Worm (Caenorhabditis elegans): ENCODE data around the gene fipr-16.

fipr-16 gene

DNA sequence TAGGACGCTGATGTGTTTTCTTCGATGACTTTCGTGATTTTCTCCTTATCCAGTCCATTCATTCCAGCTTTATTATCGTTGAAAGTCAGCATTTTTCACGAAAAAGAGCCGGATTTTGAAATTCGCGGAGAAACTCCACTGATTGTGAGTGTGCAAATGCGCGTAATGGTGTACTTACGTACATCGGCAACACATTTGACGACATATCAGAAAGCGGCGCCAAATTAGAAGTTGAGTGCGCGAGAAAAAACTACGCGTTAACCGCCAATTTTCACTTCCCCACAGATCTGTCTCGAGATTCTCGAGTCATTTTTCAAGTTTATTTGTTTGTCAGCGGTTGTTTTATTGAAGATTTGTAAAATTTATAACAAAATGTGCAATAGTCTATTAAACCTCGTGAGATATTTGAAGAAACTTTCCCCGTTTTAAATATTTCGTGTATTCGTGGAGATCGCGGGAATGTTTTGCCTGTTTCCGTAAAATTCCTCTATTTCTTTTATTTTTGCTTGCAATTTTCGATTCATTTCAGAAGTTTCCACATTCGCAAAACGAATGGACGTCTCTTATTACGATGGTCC lies 37.7 kb upstream of the fipr-16 start, which contains the start of the genes polk-1 and gpr-1 (continued):
- TF ChIP-seq mcd-1 (GFP tag; IDR thresholded peaks at IDR 0.05), result peak; percentile 57
- TF ChIP-seq madf-6 (GFP tag; IDR thresholded peaks at IDR 0.05), result peak; percentile 95
- TF ChIP-seq lin-35 (GFP tag; optimal IDR thresholded peaks at IDR 0.05), result peak in 1 of 3 experiments; percentile 65
- TF ChIP-seq hmg-1.2 (GFP tag; IDR thresholded peaks at IDR 0.05), result no peak; the same call in 1 of the 2 replicates
- TF ChIP-seq F33H1.4 (GFP tag; IDR thresholded peaks at IDR 0.05), result peak; percentile 69
- no peak for TF ChIP-seq mes-4 (tag; optimal IDR thresholded peaks at IDR 0.05)
- TF ChIP-seq attf-3 (GFP tag; conservative IDR thresholded peaks at IDR 0.05), result peak; percentile 53; the same call in 1 of the 2 replicates
- peak; percentile 87 for TF ChIP-seq madf-8 (GFP tag; conservative IDR thresholded peaks at IDR 0.05)
- no peak for TF ChIP-seq hlh-12 (tag; optimal IDR thresholded peaks at IDR 0.05)
- peak; percentile 63 for TF ChIP-seq snpc-3.4 (tag; optimal IDR thresholded peaks at IDR 0.05)
- TF ChIP-seq nhr-27 (tag; optimal IDR thresholded peaks at IDR 0.05), result no peak

ce11 chrIII:8625125-8625524 lies 34.3 kb upstream of the fipr-16 start:
- TF ChIP-seq ama-1 (optimal IDR thresholded peaks at IDR 0.05) (no peak), ama-1 (GFP tag; optimal IDR thresholded peaks at IDR 0.05) (no peak), F57A8.1 (GFP tag; optimal IDR thresholded peaks at IDR 0.05) (no peak), egl-18 (GFP tag; IDR thresholded peaks at IDR 0.05) (no peak), nfya-2 (GFP tag; IDR thresholded peaks at IDR 0.05) (no peak), egl-44 (GFP tag; IDR thresholded peaks at IDR 0.05) (no peak), die-1 (tag; optimal IDR thresholded peaks at IDR 0.05) (no peak), ekl-4 (GFP tag; IDR thresholded peaks at IDR 0.05) (no peak), dox-1 (GFP tag; IDR thresholded peaks at IDR 0.05) (no peak), ztf-18 (tag; optimal IDR thresholded peaks at IDR 0.05) (no peak), sea-2 (GFP tag; IDR thresholded peaks at IDR 0.05) (no peak), nhr-90 (tag; optimal IDR thresholded peaks at IDR 0.05) (no peak), dpl-1 (GFP tag; optimal IDR thresholded peaks at IDR 0.05) (no peak)

DNA sequence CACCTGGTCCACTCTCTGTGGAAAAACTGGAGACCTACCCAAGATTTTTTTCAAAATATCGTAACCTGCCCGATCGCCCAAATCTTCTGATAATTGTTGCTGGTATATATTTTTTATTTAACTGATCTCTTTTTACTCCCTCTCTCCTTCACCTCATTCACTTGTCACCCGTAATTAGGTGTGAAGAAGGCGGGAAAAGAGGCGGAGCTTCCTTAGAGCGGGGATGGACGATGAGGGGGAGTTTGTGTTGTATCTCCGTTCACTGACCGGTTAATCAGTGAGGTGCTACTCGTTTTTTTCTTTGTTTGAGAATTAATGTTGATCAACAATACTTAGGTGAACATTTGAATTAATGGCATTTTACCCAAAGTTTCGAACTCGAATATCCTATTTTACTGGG lies 31.7 kb upstream of the fipr-16 start, which contains the start of gene ceh-16:
Gene ceh-16, plus strand, starts transcription at position 301 of the 400 bp plus-strand sequence.
- TF ChIP-seq ztf-6 (GFP tag; IDR thresholded peaks at IDR 0.05), result no peak
- TF ChIP-seq nfya-2 (GFP tag; IDR thresholded peaks at IDR 0.05), result no peak
- TF ChIP-seq C06A6.2 (GFP tag; conservative IDR thresholded peaks at IDR 0.05), result no peak
- no peak for TF ChIP-seq dox-1 (GFP tag; IDR thresholded peaks at IDR 0.05)
- no peak for TF ChIP-seq let-526 (GFP tag; IDR thresholded peaks at IDR 0.05)
- no peak for TF ChIP-seq Y53F4B.3 (GFP tag; IDR thresholded peaks at IDR 0.05)
- no peak for TF ChIP-seq hlh-26 (GFP tag; conservative IDR thresholded peaks at IDR 0.05)
- TF ChIP-seq nhr-27 (tag; optimal IDR thresholded peaks at IDR 0.05), result no peak

ce11 chrIII:8621982-8622381 lies 31.2 kb upstream of the fipr-16 start:
- no peak for TF ChIP-seq F57A8.1 (GFP tag; optimal IDR thresholded peaks at IDR 0.05)
- no peak for TF ChIP-seq lin-54 (GFP tag; optimal IDR thresholded peaks at IDR 0.05)
- TF ChIP-seq snpc-3.4 (tag; optimal IDR thresholded peaks at IDR 0.05), result no peak
- no peak for TF ChIP-seq athp-1 (tag; optimal IDR thresholded peaks at IDR 0.05)
- TF ChIP-seq him-1 (tag; optimal IDR thresholded peaks at IDR 0.05), result no peak
- no peak for TF ChIP-seq somi-1 (GFP tag; optimal IDR thresholded peaks at IDR 0.05)
- no peak for TF ChIP-seq ceh-100 (GFP tag; IDR thresholded peaks at IDR 0.05)
- no peak for TF ChIP-seq F52B5.7 (tag; optimal IDR thresholded peaks at IDR 0.05)
- TF ChIP-seq T26A5.8 (tag; optimal IDR thresholded peaks at IDR 0.05), result no peak
- no peak for TF ChIP-seq atf-7 (tag; optimal IDR thresholded peaks at IDR 0.05)
- TF ChIP-seq lag-1 (GFP tag; IDR thresholded peaks at IDR 0.05), result no peak
- no peak for TF ChIP-seq repo-1 (tag; optimal IDR thresholded peaks at IDR 0.05)
- no peak for TF ChIP-seq B0261.1 (tag; optimal IDR thresholded peaks at IDR 0.05)
- TF ChIP-seq let-526 (GFP tag; IDR thresholded peaks at IDR 0.05), result no peak
- TF ChIP-seq ztf-22 (GFP tag; optimal IDR thresholded peaks at IDR 0.05), result no peak
- no peak for TF ChIP-seq Y53G8AR.9 (GFP tag; conservative IDR thresholded peaks at IDR 0.05)
- TF ChIP-seq bed-2 (GFP tag; IDR thresholded peaks at IDR 0.05), result no peak
